Fruit fly (Drosophila melanogaster) S2 (cell line): Measurements from ENCODE around the gene SPARC.

ENCODE experiments used
- CG8478 ChIP-seq: fragments of >200 bp; optimal IDR thresholded peaks from 2 replicates; lab custom pipeline; 2018
- CTCF ChIP-seq, 2 experiments: fragments of >200 bp; optimal IDR thresholded peaks; 2 replicates each; lab custom pipeline; 2018

DNA sequence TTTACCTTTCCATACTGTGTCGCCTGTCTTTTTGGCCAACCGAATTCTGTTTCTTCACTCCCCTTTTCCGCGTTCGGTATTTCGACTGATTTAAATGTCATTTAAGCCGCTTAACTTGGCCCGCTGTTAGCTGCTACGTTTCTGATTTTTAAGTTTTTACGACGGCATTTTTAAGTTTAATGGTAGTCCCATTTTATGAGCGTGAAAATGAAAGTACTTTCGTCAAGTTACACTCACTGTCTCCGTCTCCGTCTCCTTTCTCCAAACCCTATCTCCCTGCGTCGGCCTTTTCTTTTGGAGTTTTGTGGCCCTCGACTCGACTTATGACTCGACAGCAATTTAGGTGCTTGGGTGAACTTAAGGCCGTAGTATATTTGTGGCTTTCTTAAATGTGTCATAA is 13.4 kb upstream of the SPARC start:
- no peak for TF ChIP-seq CG8478 (lab: Kevin White, UChicago)
- TF ChIP-seq CTCF (optimal IDR thresholded peaks at IDR 0.05; lab: Kevin White, UChicago), result no peak
